Worm (Caenorhabditis elegans) whole organism, L3 larva: Measurements from ENCODE around the gene ech-2.

ENCODE experiments used
- R02D3.7 ChIP-seq: fragments of 150-350 bp; optimal IDR thresholded peaks from 2 replicates; lab custom pipeline; 2014; ENCODE audit warnings: missing biosample characterization, missing genetic modification characterization
- ama-1 ChIP-seq: fragments of 150-350 bp; optimal IDR thresholded peaks from 2 replicates; lab custom pipeline; 2018
- ceh-9 ChIP-seq: sonication (generic microtip); optimal IDR thresholded peaks from 2 replicates; lab custom pipeline; 2018; ENCODE audit warnings: missing biosample characterization, missing genetic modification characterization
- elt-2 ChIP-seq: sonication (generic microtip); optimal IDR thresholded peaks from 2 replicates; lab custom pipeline; 2016; ENCODE audit warnings: missing genetic modification reagents, mild to moderate bottlenecking, missing genetic modification characterization, missing compliant biosample characterization
- fkh-10 ChIP-seq: sonication (generic microtip); optimal IDR thresholded peaks from 2 replicates; lab custom pipeline; 2017; ENCODE audit warnings: missing biosample characterization, missing genetic modification reagents, missing genetic modification characterization
- jun-1 ChIP-seq: fragments of 150-350 bp; optimal IDR thresholded peaks from 2 replicates; lab custom pipeline; 2014; ENCODE audit warnings: missing biosample characterization, missing genetic modification reagents, missing genetic modification characterization
- nfya-1 ChIP-seq: sonication (generic microtip); optimal IDR thresholded peaks from 2 replicates; lab custom pipeline; 2017; ENCODE audit warnings: missing genetic modification characterization, mild to moderate bottlenecking, missing compliant biosample characterization, antibody characterized with exemption, moderate library complexity; ENCODE audit not compliant: insufficient read depth
- nhr-11 ChIP-seq: fragments of 150-350 bp; optimal IDR thresholded peaks from 2 replicates; lab custom pipeline; 2014; ENCODE audit warnings: missing biosample characterization, missing genetic modification characterization
- nhr-25 ChIP-seq: sonication (generic microtip); optimal IDR thresholded peaks from 2 replicates; lab custom pipeline; 2017; ENCODE audit warnings: missing biosample characterization, missing genetic modification characterization
- pha-4 ChIP-seq: fragments of 150-350 bp; optimal IDR thresholded peaks from 2 replicates; lab custom pipeline; 2014; ENCODE audit warnings: missing biosample characterization, missing genetic modification reagents, missing genetic modification characterization
- unc-39 ChIP-seq: sonication (generic microtip); optimal IDR thresholded peaks from 4 replicates; lab custom pipeline; 2017; ENCODE audit warnings: missing biosample characterization, missing genetic modification characterization
- ztf-4 ChIP-seq: fragments of 150-350 bp; optimal IDR thresholded peaks from 2 replicates; lab custom pipeline; 2014; ENCODE audit warnings: missing biosample characterization, missing genetic modification characterization

DNA sequence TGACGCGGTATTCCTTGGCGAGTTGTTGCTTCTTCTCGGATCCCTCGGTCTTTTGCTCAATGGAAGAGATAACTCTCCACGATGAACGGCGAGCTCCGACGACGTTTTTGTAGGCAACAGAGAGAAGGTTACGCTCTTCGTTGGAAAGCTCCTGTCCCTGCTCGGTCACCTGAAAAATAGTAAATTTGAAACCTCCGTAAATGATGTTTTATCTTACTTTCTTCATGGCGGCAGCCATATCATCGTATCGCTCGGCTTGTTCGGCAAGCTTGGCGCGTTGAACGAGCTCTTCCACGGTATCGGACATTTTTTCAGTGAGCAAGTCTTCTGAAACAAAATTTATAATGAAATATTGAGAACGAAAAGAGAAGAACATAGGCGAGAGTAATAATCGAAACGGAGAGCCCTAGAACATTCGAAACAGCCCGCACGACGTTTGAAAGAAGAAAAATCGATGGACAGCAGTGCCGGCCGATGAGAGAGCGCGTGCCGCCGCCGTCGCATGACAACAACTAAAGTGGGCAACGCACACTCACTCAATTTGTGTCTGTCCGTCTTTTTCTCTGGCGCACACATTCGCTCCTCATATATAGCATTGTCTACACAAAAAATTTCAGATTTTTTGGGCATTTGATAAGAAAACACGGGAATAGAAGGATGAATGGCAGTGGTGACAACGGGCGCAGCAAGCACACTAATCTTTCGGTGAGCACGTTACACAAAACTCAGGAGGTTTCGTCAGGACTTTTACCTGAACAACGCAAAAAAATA is 34.4 kb downstream of the ech-2 start, which contains the start of the genes par-5 and M117.3:
- TF ChIP-seq jun-1 (tag; lab: Kevin White, UChicago): peak; percentile 67
- peak; percentile 80 for TF ChIP-seq elt-2
- no peak for TF ChIP-seq nhr-25 (tag; lab: Kevin White, UChicago)
- peak; percentile 61 for TF ChIP-seq pha-4
- no peak for TF ChIP-seq unc-39 (tag; lab: Kevin White, UChicago)
- peak; percentile 62 for TF ChIP-seq fkh-10 (GFP tag; lab: Kevin White, UChicago)
- peak; percentile 79 for TF ChIP-seq nfya-1 (tag; lab: Kevin White, UChicago)
- TF ChIP-seq nhr-11 (tag; lab: Kevin White, UChicago): no peak
- no peak for TF ChIP-seq R02D3.7 (tag; lab: Kevin White, UChicago)
- TF ChIP-seq ztf-4 (tag; lab: Kevin White, UChicago): no peak
- TF ChIP-seq ama-1 (lab: Kevin White, UChicago): peak; percentile 20
- TF ChIP-seq ceh-9: no peak
